Worm (Caenorhabditis elegans) whole organism, young adult: ENCODE results near the gene lron-4.

Source experiments
- B0019.2 ChIP-seq: fragments of 200-800 bp; sonication (Bioruptor generic); conservative IDR thresholded peaks from 2 replicates; pipeline ENCODE4 v1.3.6; 2022; ENCODE audit warnings: missing genetic modification reagents, missing genetic modification characterization, missing compliant biosample characterization
- B0261.1 ChIP-seq: sonication (generic microtip); optimal IDR thresholded peaks from 2 replicates; lab custom pipeline; 2016; ENCODE audit warnings: mild to moderate bottlenecking, missing genetic modification characterization, moderate library complexity, missing compliant biosample characterization
- F22D6.2 ChIP-seq: sonication (generic microtip); optimal IDR thresholded peaks from 2 replicates; lab custom pipeline; 2016; ENCODE audit warnings: mild to moderate bottlenecking, missing genetic modification characterization, missing compliant biosample characterization
- F33H1.4 ChIP-seq: fragments of 200-800 bp; sonication (Bioruptor generic); IDR thresholded peaks from 2 replicates; pipeline ENCODE4 v1.3.6; 2022; ENCODE audit warnings: missing genetic modification reagents, missing genetic modification characterization, missing compliant biosample characterization
- F52B5.7 ChIP-seq: sonication (generic microtip); optimal IDR thresholded peaks from 2 replicates; lab custom pipeline; 2016; ENCODE audit warnings: mild to moderate bottlenecking, missing genetic modification characterization, missing compliant biosample characterization
- F55B11.4 ChIP-seq: sonication (generic microtip); optimal IDR thresholded peaks from 2 replicates; lab custom pipeline; 2016; ENCODE audit warnings: missing compliant biosample characterization, missing genetic modification characterization, borderline replicate concordance; ENCODE audit not compliant: insufficient read depth
- F57A8.1 ChIP-seq: fragments of 200-800 bp; sonication (Bioruptor generic); optimal IDR thresholded peaks from 2 replicates; lab custom pipeline; 2018; ENCODE audit warnings: mild to moderate bottlenecking, missing genetic modification characterization, moderate library complexity, missing compliant biosample characterization
- F57C9.4 ChIP-seq: sonication (generic microtip); optimal IDR thresholded peaks from 2 replicates; lab custom pipeline; 2017; ENCODE audit warnings: mild to moderate bottlenecking, missing genetic modification characterization, missing compliant biosample characterization
- K12H6.12 ChIP-seq: fragments of 200-800 bp; sonication (Bioruptor generic); optimal IDR thresholded peaks from 2 replicates; lab custom pipeline; 2018; ENCODE audit warnings: mild to moderate bottlenecking, missing genetic modification characterization, missing compliant biosample characterization
- T07F8.4 ChIP-seq: sonication (generic microtip); optimal IDR thresholded peaks from 2 replicates; lab custom pipeline; 2016; ENCODE audit warnings: mild to moderate bottlenecking, missing genetic modification characterization, moderate library complexity, missing compliant biosample characterization
- T26A5.8 ChIP-seq: sonication (generic microtip); optimal IDR thresholded peaks from 2 replicates; lab custom pipeline; 2016; ENCODE audit warnings: missing genetic modification characterization, missing compliant biosample characterization
- ZK185.1 ChIP-seq: sonication (generic microtip); optimal IDR thresholded peaks from 2 replicates; lab custom pipeline; 2016; ENCODE audit warnings: mild to moderate bottlenecking, missing genetic modification characterization, missing compliant biosample characterization; ENCODE audit not compliant: poor library complexity, severe bottlenecking
- akir-1 ChIP-seq: fragments of 200-800 bp; sonication (Bioruptor generic); optimal IDR thresholded peaks from 2 replicates; lab custom pipeline; 2018; ENCODE audit warnings: mild to moderate bottlenecking, missing genetic modification characterization, moderate library complexity, missing compliant biosample characterization
- aptf-2 ChIP-seq: fragments of 200-800 bp; sonication (Bioruptor generic); conservative IDR thresholded peaks from 2 replicates; pipeline ENCODE4 v1.3.6; 2022; ENCODE audit warnings: missing genetic modification reagents, missing genetic modification characterization, missing compliant biosample characterization
- bed-1 ChIP-seq: fragments of 200-800 bp; sonication (Bioruptor generic); IDR thresholded peaks from 2 replicates; pipeline ENCODE4 v1.3.6; 2022; ENCODE audit warnings: missing genetic modification reagents, missing genetic modification characterization, missing compliant biosample characterization
- ceh-79 ChIP-seq: sonication (generic microtip); optimal IDR thresholded peaks from 2 replicates; lab custom pipeline; 2017; ENCODE audit warnings: mild to moderate bottlenecking, missing genetic modification characterization, missing compliant biosample characterization
- ceh-91 ChIP-seq: fragments of 200-800 bp; sonication (Bioruptor generic); IDR thresholded peaks from 2 replicates; pipeline ENCODE4 v1.3.6; 2022; ENCODE audit warnings: missing genetic modification reagents, missing genetic modification characterization, missing compliant biosample characterization
- dox-1 ChIP-seq: fragments of 200-800 bp; sonication (Bioruptor generic); IDR thresholded peaks from 2 replicates; pipeline ENCODE4 v1.3.6; 2022; ENCODE audit warnings: missing genetic modification reagents, missing genetic modification characterization, missing compliant biosample characterization
- egl-44 ChIP-seq: fragments of 200-800 bp; sonication (Bioruptor generic); IDR thresholded peaks from 2 replicates; pipeline ENCODE4 v1.3.6; 2022; ENCODE audit warnings: missing genetic modification reagents, missing genetic modification characterization, missing compliant biosample characterization
- gei-17 ChIP-seq: fragments of 200-800 bp; sonication (Bioruptor generic); optimal IDR thresholded peaks from 2 replicates; lab custom pipeline; 2018; ENCODE audit warnings: mild to moderate bottlenecking, missing genetic modification characterization, missing compliant biosample characterization
- him-1 ChIP-seq: sonication (generic microtip); optimal IDR thresholded peaks from 2 replicates; lab custom pipeline; 2016; ENCODE audit warnings: missing genotype, missing genetic modification reagents, missing genetic modification characterization, missing compliant biosample characterization
- hmg-1.2 ChIP-seq: fragments of 200-800 bp; sonication (Bioruptor generic); IDR thresholded peaks from 2 replicates; pipeline ENCODE4 v1.3.6; 2022; ENCODE audit warnings: missing genetic modification reagents, missing genetic modification characterization, missing compliant biosample characterization
- lag-1 ChIP-seq: fragments of 200-800 bp; sonication (Bioruptor generic); IDR thresholded peaks from 2 replicates; pipeline ENCODE4 v1.3.6; 2022; ENCODE audit warnings: missing genetic modification reagents, missing genetic modification characterization, missing compliant biosample characterization
- let-526 ChIP-seq: fragments of 200-800 bp; sonication (Bioruptor generic); IDR thresholded peaks from 2 replicates; pipeline ENCODE4 v1.3.6; 2022; ENCODE audit warnings: missing genetic modification reagents, missing genetic modification characterization, missing compliant biosample characterization
- let-607 ChIP-seq, 2 experiments: fragments of 200-800 bp in 1 of 2; sonication (Bioruptor generic) in 1 of 2; sonication (generic microtip) in 1 of 2; optimal IDR thresholded peaks; 2 replicates each; lab custom pipeline; 2016 to 2018; ENCODE audit warnings: mild to moderate bottlenecking in 2 of 2, missing compliant biosample characterization in 2 of 2, missing genetic modification characterization in 2 of 2, moderate library complexity in 2 of 2, missing genotype in 1 of 2
- lin-35 ChIP-seq, 3 experiments: fragments of 150-350 bp in 2 of 3; sonication (generic microtip) in 1 of 3; optimal IDR thresholded peaks; 2 replicates each; lab custom pipeline; 2014 to 2018; ENCODE audit warnings: missing biosample characterization in 3 of 3, missing genetic modification characterization in 3 of 3, missing genetic modification reagents in 3 of 3
- lin-40 ChIP-seq: sonication (generic microtip); optimal IDR thresholded peaks from 2 replicates; lab custom pipeline; 2016; ENCODE audit warnings: missing genetic modification characterization, mild to moderate bottlenecking, missing compliant biosample characterization, missing genotype, missing genetic modification reagents
- lin-54 ChIP-seq: fragments of 200-800 bp; sonication (Bioruptor generic); optimal IDR thresholded peaks from 2 replicates; lab custom pipeline; 2018; ENCODE audit warnings: mild to moderate bottlenecking, missing genetic modification characterization, missing compliant biosample characterization
- lir-1 ChIP-seq: fragments of 200-800 bp; sonication (Bioruptor generic); conservative IDR thresholded peaks from 2 replicates; pipeline ENCODE4 v1.3.6; 2022; ENCODE audit warnings: missing genetic modification reagents, missing genetic modification characterization, missing compliant biosample characterization
- lsl-1 ChIP-seq: fragments of 200-800 bp; sonication (Bioruptor generic); optimal IDR thresholded peaks from 2 replicates; lab custom pipeline; 2018; ENCODE audit warnings: mild to moderate bottlenecking, missing genetic modification characterization, moderate library complexity, missing compliant biosample characterization
- madf-6 ChIP-seq: fragments of 200-800 bp; sonication (Bioruptor generic); IDR thresholded peaks from 2 replicates; pipeline ENCODE4 v1.3.6; 2022; ENCODE audit warnings: missing genetic modification reagents, missing genetic modification characterization, missing compliant biosample characterization
- mcd-1 ChIP-seq: fragments of 200-800 bp; sonication (Bioruptor generic); IDR thresholded peaks from 2 replicates; pipeline ENCODE4 v1.3.6; 2022; ENCODE audit warnings: missing genetic modification reagents, missing genetic modification characterization, missing compliant biosample characterization
- nhr-80 ChIP-seq: sonication (generic microtip); optimal IDR thresholded peaks from 2 replicates; lab custom pipeline; 2016; ENCODE audit warnings: missing genetic modification characterization, missing compliant biosample characterization
- nhr-90 ChIP-seq: sonication (generic microtip); optimal IDR thresholded peaks from 2 replicates; lab custom pipeline; 2016; ENCODE audit warnings: missing genotype, mild to moderate bottlenecking, missing genetic modification characterization, missing compliant biosample characterization
- pbrm-1 ChIP-seq: fragments of 200-800 bp; sonication (Bioruptor generic); IDR thresholded peaks from 2 replicates; pipeline ENCODE4 v1.3.6; 2022; ENCODE audit warnings: missing genetic modification reagents, missing genetic modification characterization, missing compliant biosample characterization
- snpc-1.1 ChIP-seq: sonication (generic microtip); optimal IDR thresholded peaks from 2 replicates; lab custom pipeline; 2017; ENCODE audit warnings: missing genetic modification characterization, mild to moderate bottlenecking, missing compliant biosample characterization, antibody characterized with exemption, moderate library complexity, missing genotype, missing genetic modification reagents; ENCODE audit not compliant: insufficient read depth
- snpc-1.3 ChIP-seq: sonication (generic microtip); optimal IDR thresholded peaks from 2 replicates; lab custom pipeline; 2017; ENCODE audit warnings: missing genetic modification characterization, mild to moderate bottlenecking, missing compliant biosample characterization, antibody characterized with exemption, moderate library complexity, missing genotype, missing genetic modification reagents; ENCODE audit not compliant: insufficient read depth
- snpc-3.4 ChIP-seq: sonication (generic microtip); optimal IDR thresholded peaks from 2 replicates; lab custom pipeline; 2017; ENCODE audit warnings: missing genetic modification characterization, mild to moderate bottlenecking, missing compliant biosample characterization, antibody characterized with exemption, moderate library complexity, missing genotype, missing genetic modification reagents
- snpc-4 ChIP-seq, 5 experiments: fragments of 150-350 bp in 1 of 5; sonication (generic microtip) in 4 of 5; optimal IDR thresholded peaks; 2 replicates each; lab custom pipeline; 2014 to 2018; ENCODE audit warnings: missing genetic modification characterization in 5 of 5, missing biosample characterization in 3 of 5, antibody characterized with exemption in 2 of 5, mild to moderate bottlenecking in 2 of 5, missing compliant biosample characterization in 2 of 5, missing genotype in 2 of 5, moderate library complexity in 2 of 5, missing genetic modification reagents in 1 of 5
- tlf-1 ChIP-seq: fragments of 200-800 bp; sonication (Bioruptor generic); optimal IDR thresholded peaks from 2 replicates; lab custom pipeline; 2018; ENCODE audit warnings: mild to moderate bottlenecking, missing genetic modification characterization, missing compliant biosample characterization
- zfh-2 ChIP-seq: fragments of 200-800 bp; sonication (Bioruptor generic); conservative IDR thresholded peaks from 2 replicates; pipeline ENCODE4 v1.3.6; 2022; ENCODE audit warnings: missing genetic modification reagents, missing genetic modification characterization, missing compliant biosample characterization
- ztf-25 ChIP-seq: fragments of 200-800 bp; sonication (Bioruptor generic); IDR thresholded peaks from 2 replicates; pipeline ENCODE4 v1.3.6; 2022; ENCODE audit warnings: missing genetic modification reagents, missing genetic modification characterization, missing compliant biosample characterization
- ztf-28 ChIP-seq: fragments of 200-800 bp; sonication (Bioruptor generic); IDR thresholded peaks from 2 replicates; pipeline ENCODE4 v1.3.6; 2022; ENCODE audit warnings: missing genetic modification reagents, missing genetic modification characterization, missing compliant biosample characterization
- ztf-6 ChIP-seq: fragments of 200-800 bp; sonication (Bioruptor generic); IDR thresholded peaks from 2 replicates; pipeline ENCODE4 v1.3.6; 2022; ENCODE audit warnings: missing genetic modification reagents, missing genetic modification characterization, missing compliant biosample characterization

Gene lron-4

ce11 chrII:8086803-8087202 is 25.2 kb downstream of the lron-4 start, which contains the start of gene K02C4.3 (continued):
- TF ChIP-seq lin-35 (GFP tag; optimal IDR thresholded peaks at IDR 0.05; lab: Kevin White, UChicago) (peak in 1 of 3 experiments; percentile 80), zfh-2 (no peak), lin-54 (peak; percentile 69), him-1 (tag; lab: Kevin White, UChicago) (peak; percentile 44), F57A8.1 (no peak), ztf-25 (no peak), let-607 (tag; optimal IDR thresholded peaks at IDR 0.05; lab: Kevin White, UChicago) (no peak), snpc-3.4 (tag; lab: Kevin White, UChicago) (peak; percentile 60), aptf-2 (GFP tag; lab: Robert Waterston, UW) (no peak), dox-1 (GFP tag; lab: Robert Waterston, UW) (peak; percentile 32; the same call in 1 of the 2 replicates), egl-44 (GFP tag; lab: Robert Waterston, UW) (no peak), nhr-90 (tag; lab: Kevin White, UChicago) (no peak), pbrm-1 (no peak), ztf-6 (GFP tag; lab: Robert Waterston, UW) (no peak), lsl-1 (GFP tag; lab: Kevin White, UChicago) (peak; percentile 56), nhr-80 (tag; lab: Kevin White, UChicago) (peak; percentile 9), gei-17 (GFP tag; lab: Kevin White, UChicago) (no peak), akir-1 (GFP tag; lab: Kevin White, UChicago) (no peak), F55B11.4 (tag; lab: Kevin White, UChicago) (no peak), snpc-4 (GFP tag; optimal IDR thresholded peaks at IDR 0.05; lab: Kevin White, UChicago) (no peak), snpc-4 (tag; optimal IDR thresholded peaks at IDR 0.05; lab: Kevin White, UChicago) (peak; percentile 45 to 74 (median 73)), ZK185.1 (tag; lab: Kevin White, UChicago) (peak; percentile 37), tlf-1 (GFP tag; lab: Kevin White, UChicago) (no peak), mcd-1 (GFP tag; lab: Robert Waterston, UW) (peak; percentile 75), snpc-1.3 (peak; percentile 7), ztf-28 (GFP tag; lab: Robert Waterston, UW) (no peak), lir-1 (GFP tag; lab: Robert Waterston, UW) (no peak), ceh-79 (no peak), F22D6.2 (tag; lab: Kevin White, UChicago) (no peak), T07F8.4 (tag; lab: Kevin White, UChicago) (no peak), madf-6 (GFP tag; lab: Robert Waterston, UW) (peak; percentile 65), bed-1 (GFP tag; lab: Robert Waterston, UW) (no peak), lag-1 (GFP tag; lab: Robert Waterston, UW) (no peak), ceh-91 (GFP tag; lab: Robert Waterston, UW) (0 out of 2 replicates have a peak, but pooled peaks have one; percentile 16), F57C9.4 (no peak), B0261.1 (tag; lab: Kevin White, UChicago) (no peak), B0019.2 (GFP tag; lab: Robert Waterston, UW) (no peak), K12H6.12 (tag; lab: Kevin White, UChicago) (no peak), F52B5.7 (tag; lab: Kevin White, UChicago) (no peak), let-526 (GFP tag; lab: Robert Waterston, UW) (no peak), F33H1.4 (GFP tag; lab: Robert Waterston, UW) (peak; percentile 37; the same call in 1 of the 2 replicates), lin-40 (tag; lab: Kevin White, UChicago) (peak; percentile 37), T26A5.8 (tag; lab: Kevin White, UChicago) (no peak), snpc-1.1 (peak; percentile 34), hmg-1.2 (GFP tag; lab: Robert Waterston, UW) (0 out of 2 replicates have a peak, but pooled peaks have one; percentile 13)
- TF ChIP-seq, all 124 proteins: peak for 24
